Worm (Caenorhabditis elegans) whole organism, L4 larva: ENCODE results near the gene T07F10.5.

Experiments
- R02D3.7 ChIP-seq: fragments of 150-350 bp; sonication (generic microtip); optimal IDR thresholded peaks from 3 replicates; lab custom pipeline; 2014; ENCODE audit warnings: missing biosample characterization, missing genetic modification characterization
- aha-1 ChIP-seq: fragments of 150-350 bp; peaks from one replicate; lab custom pipeline; 2014; ENCODE audit warnings: missing biosample characterization, missing genetic modification characterization
- ces-1 ChIP-seq: fragments of 150-350 bp; sonication (generic microtip); optimal IDR thresholded peaks from 4 replicates; lab custom pipeline; 2014; ENCODE audit warnings: missing biosample characterization, missing genetic modification reagents, missing genetic modification characterization
- ctbp-1 ChIP-seq: fragments of 200-800 bp; sonication (Bioruptor generic); IDR thresholded peaks from 2 replicates; pipeline ENCODE4 v1.3.6; 2022; ENCODE audit warnings: missing genetic modification reagents, missing genetic modification characterization, missing compliant biosample characterization
- daf-8 ChIP-seq: fragments of 200-800 bp; sonication (Bioruptor generic); IDR thresholded peaks from 2 replicates; pipeline ENCODE4 v1.3.6; 2022; ENCODE audit warnings: missing genetic modification characterization, missing compliant biosample characterization
- egl-43 ChIP-seq: fragments of 200-800 bp; sonication (Bioruptor generic); IDR thresholded peaks from 2 replicates; pipeline ENCODE4 v1.3.6; 2022; ENCODE audit warnings: missing genetic modification reagents, missing genetic modification characterization, missing compliant biosample characterization
- lin-13 ChIP-seq: fragments of 150-350 bp; optimal IDR thresholded peaks from 2 replicates; lab custom pipeline; 2014; ENCODE audit warnings: missing biosample characterization, missing genetic modification reagents, missing genetic modification characterization
- madf-5 ChIP-seq, 2 experiments: fragments of 200-800 bp; sonication (Bioruptor generic); IDR thresholded peaks; 2 replicates each; pipeline ENCODE4 v1.3.6; 2022; ENCODE audit warnings: missing compliant biosample characterization in 2 of 2, missing genetic modification characterization in 2 of 2
- nhr-41 ChIP-seq: fragments of 200-800 bp; sonication (Bioruptor generic); IDR thresholded peaks from 2 replicates; pipeline ENCODE4 v1.3.6; 2022; ENCODE audit warnings: missing genetic modification reagents, missing genetic modification characterization, missing compliant biosample characterization
- pha-4 ChIP-seq, 2 experiments: fragments of 150-350 bp in 1 of 2; fragments of 200-800 bp in 1 of 2; sonication (Bioruptor generic) in 1 of 2; IDR thresholded peaks in 1 of 2; optimal IDR thresholded peaks in 1 of 2; 2 replicates each; pipeline versions ENCODE4 v1.3.6 to Lab custom; 2014 to 2022; ENCODE audit warnings: missing genetic modification characterization in 2 of 2, missing genetic modification reagents in 2 of 2, missing biosample characterization in 1 of 2, missing compliant biosample characterization in 1 of 2
- pqm-1 ChIP-seq: sonication (generic microtip); optimal IDR thresholded peaks from 2 replicates; lab custom pipeline; 2017; ENCODE audit warnings: missing biosample characterization, missing genetic modification characterization
- zag-1 ChIP-seq: fragments of 150-350 bp; optimal IDR thresholded peaks from 2 replicates; lab custom pipeline; 2014; ENCODE audit warnings: missing biosample characterization, missing genetic modification characterization

DNA sequence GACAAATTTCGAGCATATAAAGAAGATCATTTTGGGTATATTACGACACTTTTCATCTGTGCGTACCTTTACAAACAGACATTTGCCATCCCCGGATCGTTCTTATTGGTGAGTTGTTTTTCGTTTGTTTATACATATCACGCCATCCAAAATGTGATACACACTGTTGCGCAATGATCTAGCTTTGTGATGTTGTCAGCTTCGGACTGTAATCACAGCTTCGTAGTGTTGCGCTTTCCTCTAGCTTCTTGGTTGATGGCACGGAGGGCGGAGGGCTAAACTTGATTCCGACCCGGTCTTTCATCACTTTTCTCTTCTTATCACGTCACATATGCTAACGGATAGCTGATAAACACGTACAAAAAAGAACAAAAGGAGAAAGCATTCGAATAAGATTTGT is 13.6 kb downstream of the T07F10.5 start:
- TF ChIP-seq R02D3.7 (tag; lab: Kevin White, UChicago) (no peak), zag-1 (tag; lab: Kevin White, UChicago) (no peak), pqm-1 (tag; lab: Kevin White, UChicago) (no peak), daf-8 (no peak), aha-1 (tag; lab: Kevin White, UChicago) (no peak), ctbp-1 (GFP tag; lab: Robert Waterston, UW) (no peak), nhr-41 (GFP tag; lab: Robert Waterston, UW) (no peak), madf-5 (GFP tag; IDR thresholded peaks at IDR 0.05; lab: Robert Waterston, UW) (no peak), ces-1 (GFP tag; lab: Kevin White, UChicago) (no peak), lin-13 (GFP tag; lab: Kevin White, UChicago) (no peak), egl-43 (GFP tag; lab: Robert Waterston, UW) (no peak), pha-4 (GFP tag; IDR thresholded peaks at IDR 0.05; lab: Robert Waterston, UW) (no peak), pha-4 (tag; optimal IDR thresholded peaks at IDR 0.05; lab: Kevin White, UChicago) (no peak)
